Fruit fly (Drosophila melanogaster) whole organism, embryonic: ENCODE data around the gene CG18135.

Experiments
- Aef1 ChIP-seq: fragments of 200-800 bp; sonication (Bioruptor generic); IDR thresholded peaks from 3 replicates; pipeline ENCODE4 v1.3.6; 2022; ENCODE audit warnings: missing biosample characterization, missing genetic modification characterization
- CG10147 ChIP-seq: fragments of 200-800 bp; sonication (Bioruptor generic); optimal IDR thresholded peaks from 2 replicates; lab custom pipeline; 2019; ENCODE audit warnings: missing biosample characterization, mild to moderate bottlenecking, missing genetic modification characterization, moderate library complexity
- CG10543 ChIP-seq: fragments of 200-800 bp; sonication (Bioruptor generic); optimal IDR thresholded peaks from 3 replicates; lab custom pipeline; 2017; ENCODE audit warnings: missing biosample characterization, mild to moderate bottlenecking, missing genetic modification characterization, moderate library complexity
- CG11093 ChIP-seq: fragments of 200-800 bp; sonication (Bioruptor generic); IDR thresholded peaks from 3 replicates; pipeline ENCODE4 v1.3.6; 2022; ENCODE audit warnings: missing biosample characterization, missing genetic modification characterization
- CG11696 ChIP-seq: fragments of 200-800 bp; sonication (Bioruptor generic); IDR thresholded peaks from 2 replicates; pipeline ENCODE4 v1.3.6; 2022; ENCODE audit warnings: missing biosample characterization, missing genetic modification characterization
- CG12942 ChIP-seq: fragments of 200-800 bp; sonication (Bioruptor generic); optimal IDR thresholded peaks from 3 replicates; lab custom pipeline; 2016; ENCODE audit warnings: missing biosample characterization, missing genetic modification characterization
- CG13123 ChIP-seq: fragments of 200-800 bp; sonication (Bioruptor generic); optimal IDR thresholded peaks from 2 replicates; lab custom pipeline; 2016; ENCODE audit warnings: missing biosample characterization, missing genetic modification characterization
- CG13287 ChIP-seq: fragments of 200-800 bp; sonication (Bioruptor generic); IDR thresholded peaks from 2 replicates; pipeline ENCODE4 v1.3.6; 2022; ENCODE audit warnings: missing biosample characterization, missing genetic modification characterization; ENCODE audit not compliant: partially characterized antibody
- CG13424 ChIP-seq: fragments of 200-800 bp; sonication (Bioruptor generic); optimal IDR thresholded peaks from 2 replicates; lab custom pipeline; 2019; ENCODE audit warnings: missing biosample characterization, mild to moderate bottlenecking, missing genetic modification characterization, moderate library complexity
- CG1529 ChIP-seq: fragments of 200-800 bp; sonication (Bioruptor generic); optimal IDR thresholded peaks from 3 replicates; lab custom pipeline; 2018; ENCODE audit warnings: missing biosample characterization, missing genetic modification characterization
- CG18619 ChIP-seq: fragments of 200-800 bp; sonication (Bioruptor generic); optimal IDR thresholded peaks from 3 replicates; lab custom pipeline; 2017; ENCODE audit warnings: missing biosample characterization, mild to moderate bottlenecking, missing genetic modification characterization
- CG2875 ChIP-seq: fragments of 200-800 bp; sonication (Bioruptor generic); optimal IDR thresholded peaks from 2 replicates; lab custom pipeline; 2017; ENCODE audit warnings: missing biosample characterization, mild to moderate bottlenecking, missing genetic modification characterization, missing genetic modification reagents
- CG30403 ChIP-seq: fragments of 200-800 bp; sonication (Bioruptor generic); optimal IDR thresholded peaks from 3 replicates; lab custom pipeline; 2016; ENCODE audit warnings: missing biosample characterization, missing genetic modification characterization
- CG3065 ChIP-seq: fragments of 200-800 bp; sonication (Bioruptor generic); optimal IDR thresholded peaks from 2 replicates; lab custom pipeline; 2016; ENCODE audit warnings: missing biosample characterization, missing genetic modification characterization
- CG32532 ChIP-seq: fragments of 200-800 bp; sonication (Bioruptor generic); IDR thresholded peaks from 2 replicates; pipeline ENCODE4 v1.3.6; 2022; ENCODE audit warnings: missing biosample characterization, missing genetic modification characterization
- CG42726 ChIP-seq: fragments of 200-800 bp; sonication (Bioruptor generic); IDR thresholded peaks from 2 replicates; pipeline ENCODE4 v1.3.6; 2022; ENCODE audit warnings: missing biosample characterization, missing genetic modification characterization; ENCODE audit not compliant: partially characterized antibody
- CG4854 ChIP-seq: fragments of 200-800 bp; sonication (Bioruptor generic); optimal IDR thresholded peaks from 2 replicates; lab custom pipeline; 2016; ENCODE audit warnings: missing biosample characterization, missing genetic modification characterization, inconsistent platforms
- CG6272 ChIP-seq: fragments of 200-800 bp; sonication (Bioruptor generic); IDR thresholded peaks from 2 replicates; pipeline ENCODE4 v1.3.6; 2022; ENCODE audit warnings: missing biosample characterization, missing genetic modification characterization
- CG6683 ChIP-seq: fragments of 200-800 bp; sonication (Bioruptor generic); optimal IDR thresholded peaks from 2 replicates; lab custom pipeline; 2017; ENCODE audit warnings: missing biosample characterization, mild to moderate bottlenecking, missing genetic modification characterization, missing genetic modification reagents
- CG6765 ChIP-seq: fragments of 200-800 bp; sonication (Bioruptor generic); optimal IDR thresholded peaks from 3 replicates; lab custom pipeline; 2017; ENCODE audit warnings: missing biosample characterization, mild to moderate bottlenecking, missing genetic modification characterization
- CG7271 ChIP-seq: fragments of 200-800 bp; sonication (Bioruptor generic); optimal IDR thresholded peaks from 2 replicates; lab custom pipeline; 2018; ENCODE audit warnings: missing biosample characterization, mild to moderate bottlenecking, missing genetic modification characterization, moderate library complexity
- CG7745 ChIP-seq: fragments of 200-800 bp; sonication (Bioruptor generic); optimal IDR thresholded peaks from 2 replicates; lab custom pipeline; 2018; ENCODE audit warnings: missing biosample characterization, mild to moderate bottlenecking, missing genetic modification characterization, moderate library complexity
- CG7839 ChIP-seq: fragments of 200-800 bp; sonication (Bioruptor generic); optimal IDR thresholded peaks from 3 replicates; lab custom pipeline; 2018; ENCODE audit warnings: missing biosample characterization, mild to moderate bottlenecking, missing genetic modification characterization, moderate library complexity
- CG8478 ChIP-seq: fragments of >200 bp; optimal IDR thresholded peaks from 2 replicates; lab custom pipeline; 2018
- CG9609 ChIP-seq: fragments of 200-800 bp; sonication (Bioruptor generic); optimal IDR thresholded peaks from 3 replicates; lab custom pipeline; 2016; ENCODE audit warnings: missing biosample characterization, missing genetic modification characterization
- CG9932 ChIP-seq: fragments of 200-800 bp; sonication (Bioruptor generic); IDR thresholded peaks from 2 replicates; pipeline ENCODE4 v1.3.6; 2022; ENCODE audit warnings: missing biosample characterization, missing genetic modification characterization
- CTCF ChIP-seq: fragments of 200-800 bp; sonication (Bioruptor generic); optimal IDR thresholded peaks from 2 replicates; lab custom pipeline; 2017; ENCODE audit warnings: missing biosample characterization, mild to moderate bottlenecking, missing genetic modification characterization, moderate library complexity
- D19B ChIP-seq: fragments of 200-800 bp; sonication (Bioruptor generic); optimal IDR thresholded peaks from 2 replicates; lab custom pipeline; 2017; ENCODE audit warnings: missing biosample characterization, mild to moderate bottlenecking, missing genetic modification characterization
- Gug ChIP-seq: fragments of 200-800 bp; sonication (Bioruptor generic); IDR thresholded peaks from 4 replicates; pipeline ENCODE4 v1.3.6; 2022; ENCODE audit warnings: missing biosample characterization, missing genetic modification characterization
- H15 ChIP-seq: fragments of 200-800 bp; sonication (Bioruptor generic); IDR thresholded peaks from 3 replicates; pipeline ENCODE4 v1.3.6; 2022; ENCODE audit warnings: missing biosample characterization, missing genetic modification characterization
- HLH3B ChIP-seq: fragments of 200-800 bp; sonication (Bioruptor generic); IDR thresholded peaks from 2 replicates; pipeline ENCODE4 v1.3.6; 2022; ENCODE audit warnings: missing biosample characterization, missing genetic modification characterization
- Hey ChIP-seq: fragments of 200-800 bp; sonication (Bioruptor generic); optimal IDR thresholded peaks from 3 replicates; lab custom pipeline; 2018; ENCODE audit warnings: missing biosample characterization, mild to moderate bottlenecking, missing genetic modification characterization
- Hmx ChIP-seq: fragments of 200-800 bp; sonication (Bioruptor generic); optimal IDR thresholded peaks from 2 replicates; lab custom pipeline; 2016; ENCODE audit warnings: missing biosample characterization, missing genetic modification characterization
- Lhr ChIP-seq: fragments of 200-800 bp; sonication (Bioruptor generic); optimal IDR thresholded peaks from 3 replicates; lab custom pipeline; 2017; ENCODE audit warnings: mild to moderate bottlenecking, missing biosample characterization, missing genetic modification reagents, missing genetic modification characterization
- Meics ChIP-seq: fragments of 200-800 bp; sonication (Bioruptor generic); optimal IDR thresholded peaks from 2 replicates; lab custom pipeline; 2017; ENCODE audit warnings: missing biosample characterization, mild to moderate bottlenecking, missing genetic modification characterization
- Myb ChIP-seq: fragments of 200-800 bp; sonication (Bioruptor generic); optimal IDR thresholded peaks from 2 replicates; lab custom pipeline; 2016; ENCODE audit warnings: missing biosample characterization, missing genetic modification characterization
- NK7.1 ChIP-seq: fragments of 200-800 bp; sonication (Bioruptor generic); optimal IDR thresholded peaks from 3 replicates; lab custom pipeline; 2016; ENCODE audit warnings: missing biosample characterization, missing genetic modification characterization
- Neu2 ChIP-seq: fragments of 200-800 bp; sonication (Bioruptor generic); optimal IDR thresholded peaks from 3 replicates; lab custom pipeline; 2016; ENCODE audit warnings: missing biosample characterization, missing genetic modification characterization, borderline replicate concordance
- Opbp ChIP-seq: fragments of 200-800 bp; sonication (Bioruptor generic); IDR thresholded peaks from 3 replicates; pipeline ENCODE4 v1.3.6; 2022; ENCODE audit warnings: missing biosample characterization, missing genetic modification characterization; ENCODE audit not compliant: partially characterized antibody
- Sry-β ChIP-seq: fragments of 200-800 bp; sonication (Bioruptor generic); optimal IDR thresholded peaks from 2 replicates; lab custom pipeline; 2018; ENCODE audit warnings: missing biosample characterization, mild to moderate bottlenecking, missing genetic modification characterization, moderate library complexity
- Tbp ChIP-seq: fragments of >200 bp; optimal IDR thresholded peaks from 2 replicates; lab custom pipeline; 2018; ENCODE audit warnings: missing biosample characterization, missing genetic modification characterization
- YL-1 ChIP-seq: fragments of 200-800 bp; sonication (Bioruptor generic); optimal IDR thresholded peaks from 3 replicates; lab custom pipeline; 2017; ENCODE audit warnings: missing biosample characterization, mild to moderate bottlenecking, missing genetic modification characterization
- ab ChIP-seq: fragments of 200-800 bp; sonication (Bioruptor generic); optimal IDR thresholded peaks from 2 replicates; lab custom pipeline; 2016; ENCODE audit warnings: missing biosample characterization, missing genetic modification characterization
- bbx ChIP-seq: fragments of 200-800 bp; sonication (Bioruptor generic); IDR thresholded peaks from 2 replicates; pipeline ENCODE4 v1.3.6; 2022; ENCODE audit warnings: missing biosample characterization, missing genetic modification characterization; ENCODE audit not compliant: partially characterized antibody
- da ChIP-seq: fragments of 200-800 bp; sonication (Bioruptor generic); optimal IDR thresholded peaks from 2 replicates; lab custom pipeline; 2016; ENCODE audit warnings: missing biosample characterization, missing genetic modification characterization
- eyg ChIP-seq: fragments of 200-800 bp; sonication (Bioruptor generic); optimal IDR thresholded peaks from 3 replicates; lab custom pipeline; 2016; ENCODE audit warnings: missing biosample characterization, missing genetic modification characterization
- hth ChIP-seq: fragments of >200 bp; optimal IDR thresholded peaks from 2 replicates; lab custom pipeline; 2017; ENCODE audit warnings: inconsistent platforms
- kah ChIP-seq: fragments of 200-800 bp; sonication (Bioruptor generic); optimal IDR thresholded peaks from 2 replicates; lab custom pipeline; 2018; ENCODE audit warnings: missing biosample characterization, mild to moderate bottlenecking, missing genetic modification characterization
- ken ChIP-seq: fragments of 200-800 bp; sonication (Bioruptor generic); IDR thresholded peaks from 3 replicates; pipeline ENCODE4 v1.3.6; 2022; ENCODE audit warnings: missing biosample characterization, missing genetic modification characterization
- lbe ChIP-seq: fragments of 200-800 bp; sonication (Bioruptor generic); optimal IDR thresholded peaks from 2 replicates; lab custom pipeline; 2016; ENCODE audit warnings: missing biosample characterization, mild to moderate bottlenecking, missing genetic modification characterization
- stwl ChIP-seq: fragments of 200-800 bp; sonication (Bioruptor generic); optimal IDR thresholded peaks from 3 replicates; lab custom pipeline; 2018; ENCODE audit warnings: missing biosample characterization, mild to moderate bottlenecking, missing genetic modification characterization, moderate library complexity
- wek ChIP-seq: fragments of 200-800 bp; sonication (Bioruptor generic); optimal IDR thresholded peaks from 3 replicates; lab custom pipeline; 2018; ENCODE audit warnings: missing biosample characterization, mild to moderate bottlenecking, missing genetic modification characterization, moderate library complexity
- zfh2 ChIP-seq: fragments of 200-800 bp; sonication (Bioruptor generic); optimal IDR thresholded peaks from 2 replicates; lab custom pipeline; 2016; ENCODE audit warnings: missing biosample characterization, missing genetic modification characterization

CG18135 gene

DNA sequence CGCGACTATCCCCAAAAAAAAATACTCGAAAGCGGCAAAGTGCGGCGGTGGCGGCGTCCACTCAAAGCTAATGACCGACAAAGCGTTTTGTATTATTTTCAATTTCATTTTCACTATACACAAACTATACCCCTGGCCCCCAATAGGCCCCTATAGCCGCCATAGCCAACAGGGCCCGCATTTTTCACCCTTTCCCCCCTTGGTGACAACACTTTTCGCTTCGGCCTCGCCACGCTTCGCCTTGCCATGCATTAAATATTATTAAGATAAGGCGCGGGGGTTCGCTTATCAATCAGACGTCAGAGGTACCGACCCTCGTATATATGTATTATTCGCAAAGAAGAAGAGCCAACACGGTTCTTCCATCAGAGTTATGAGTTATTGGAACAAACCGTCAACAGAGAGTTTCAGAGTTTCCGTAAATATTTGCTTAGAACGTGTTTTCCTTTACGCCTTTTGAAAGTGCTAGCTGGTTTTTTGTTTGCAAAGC lies 42.1 kb upstream of the CG18135 start (continued):
- TF ChIP-seq CG6765 (GFP tag; lab: Kevin White, UChicago): no peak
- peak; percentile 86 for TF ChIP-seq Hey
- TF ChIP-seq Neu2 (GFP tag; lab: Kevin White, UChicago): no peak
- no peak for TF ChIP-seq stwl (tag; lab: Kevin White, UChicago)
- TF ChIP-seq CG7745: no peak
- no peak for TF ChIP-seq ab (GFP tag; lab: Kevin White, UChicago)
- no peak for TF ChIP-seq Myb (GFP tag; lab: Kevin White, UChicago)
- no peak for TF ChIP-seq CG13287
- no peak for TF ChIP-seq D19B
- no peak for TF ChIP-seq CG9932 (GFP tag; lab: Robert Waterston, UW)
- no peak for TF ChIP-seq kah (GFP tag; lab: Kevin White, UChicago)
- TF ChIP-seq YL-1 (GFP tag; lab: Kevin White, UChicago): peak; percentile 13
- TF ChIP-seq NK7.1 (GFP tag; lab: Kevin White, UChicago): no peak
- TF ChIP-seq hth: no peak
- no peak for TF ChIP-seq CG12942 (GFP tag; lab: Kevin White, UChicago)
- no peak for TF ChIP-seq Sry-β (GFP tag; lab: Kevin White, UChicago)
- TF ChIP-seq zfh2 (GFP tag; lab: Kevin White, UChicago): no peak
- no peak for TF ChIP-seq CG30403 (GFP tag; lab: Kevin White, UChicago)
- TF ChIP-seq CG8478 (lab: Kevin White, UChicago): no peak
- no peak for TF ChIP-seq Opbp
- no peak for TF ChIP-seq Aef1 (GFP tag; lab: Robert Waterston, UW)
- no peak for TF ChIP-seq Tbp (GFP tag; lab: Kevin White, UChicago)
- peak; percentile 36; the same call in 1 of the 2 replicates for TF ChIP-seq CG32532
- no peak for TF ChIP-seq CG2875 (GFP tag; lab: Kevin White, UChicago)
- TF ChIP-seq CG13123 (GFP tag; lab: Kevin White, UChicago): no peak
- TF ChIP-seq bbx (GFP tag; lab: Robert Waterston, UW): no peak
- peak; percentile 4 for TF ChIP-seq CG13424 (tag; lab: Kevin White, UChicago)
- no peak; the same call in 1 of the 2 replicates for TF ChIP-seq HLH3B (GFP tag; lab: Robert Waterston, UW)
- no peak for TF ChIP-seq CG11093
- no peak for TF ChIP-seq CG11696
- no peak for TF ChIP-seq CG9609 (GFP tag; lab: Kevin White, UChicago)
- TF ChIP-seq ken (GFP tag; lab: Robert Waterston, UW): no peak
- TF ChIP-seq wek (GFP tag; lab: Kevin White, UChicago): peak; percentile 30
- no peak for TF ChIP-seq CG42726 (GFP tag; lab: Robert Waterston, UW)
- TF ChIP-seq lbe (GFP tag; lab: Kevin White, UChicago): no peak
- no peak for TF ChIP-seq Lhr (GFP tag; lab: Kevin White, UChicago)
- no peak for TF ChIP-seq CTCF (GFP tag; lab: Kevin White, UChicago)
- TF ChIP-seq CG18619 (GFP tag; lab: Kevin White, UChicago): peak; percentile 25
- TF ChIP-seq CG4854 (GFP tag; lab: Kevin White, UChicago): no peak
- TF ChIP-seq CG6272 (GFP tag; lab: Robert Waterston, UW): no peak
- no peak for TF ChIP-seq H15 (GFP tag; lab: Robert Waterston, UW)
- TF ChIP-seq da (GFP tag; lab: Kevin White, UChicago): no peak
- TF ChIP-seq CG10147 (GFP tag; lab: Kevin White, UChicago): no peak
- TF ChIP-seq Meics (GFP tag; lab: Kevin White, UChicago): no peak
- peak; percentile 18 for TF ChIP-seq CG1529 (GFP tag; lab: Kevin White, UChicago)
- no peak for TF ChIP-seq Hmx (GFP tag; lab: Kevin White, UChicago)
- TF ChIP-seq CG7839: no peak
- no peak for TF ChIP-seq CG7271 (tag; lab: Kevin White, UChicago)
- no peak for TF ChIP-seq CG3065
- TF ChIP-seq Gug: no peak
- TF ChIP-seq CG10543 (GFP tag; lab: Kevin White, UChicago): peak; percentile 86
- TF ChIP-seq CG6683: no peak
- TF ChIP-seq eyg (GFP tag; lab: Kevin White, UChicago): no peak
